Worm (Caenorhabditis elegans): Measurements from ENCODE around the gene npr-20.

The npr-20 gene

ce11 chrII:8865078-8865477 lies at the start of gene npr-20:
npr-20 (minus strand) TSS chrII:8865178.
- TF ChIP-seq dao-5 (tag; optimal IDR thresholded peaks at IDR 0.05) = no peak
- TF ChIP-seq W03F9.2 (tag; optimal IDR thresholded peaks at IDR 0.05) = no peak
- TF ChIP-seq him-1 (tag; optimal IDR thresholded peaks at IDR 0.05) = no peak

DNA sequence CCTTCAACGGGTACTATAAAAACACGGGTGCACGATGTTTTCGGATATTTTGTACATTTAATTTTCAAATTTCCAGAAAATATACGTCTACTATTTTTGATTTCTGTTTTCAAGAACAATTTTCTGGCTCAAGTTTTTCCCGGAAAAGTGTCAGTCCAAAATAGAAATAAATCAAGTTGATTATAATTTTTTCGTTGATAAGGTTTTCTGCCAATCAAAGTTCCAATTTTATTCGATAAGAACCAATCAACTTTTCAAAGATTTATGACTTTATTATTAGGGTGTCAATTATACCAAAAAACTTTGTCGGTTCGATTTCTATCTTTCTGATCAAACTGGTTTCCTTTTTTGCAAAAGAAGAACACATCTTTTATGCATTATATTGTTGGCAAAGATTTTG lies 49.7 kb upstream of the npr-20 start:
- TF ChIP-seq dao-5 (tag; optimal IDR thresholded peaks at IDR 0.05) = no peak
- no peak for TF ChIP-seq him-1 (tag; optimal IDR thresholded peaks at IDR 0.05)
- no peak for TF ChIP-seq W03F9.2 (tag; optimal IDR thresholded peaks at IDR 0.05)

DNA sequence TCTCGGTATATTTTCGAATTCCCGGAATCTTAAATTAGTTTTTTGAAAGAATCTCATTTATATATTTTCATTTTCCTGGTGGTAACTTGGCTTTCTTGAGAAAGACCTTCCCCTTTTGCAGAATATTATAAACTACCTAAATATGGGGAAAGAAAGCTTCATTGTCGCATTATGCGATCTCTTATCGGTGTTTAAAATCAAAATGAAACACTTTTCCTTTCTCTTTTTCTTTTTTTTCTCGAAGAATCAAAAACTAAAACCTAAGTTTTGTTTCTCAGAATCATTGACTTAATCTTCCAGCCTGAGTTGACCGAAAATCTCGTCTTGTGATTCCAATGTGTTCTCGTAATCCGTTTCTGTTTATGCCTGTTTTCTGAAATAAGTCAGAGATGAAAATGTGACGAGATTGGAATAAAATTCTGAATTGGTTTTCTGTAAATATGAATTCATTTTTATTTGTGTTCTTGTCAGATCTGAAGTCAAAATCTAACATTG lies 47.6 kb upstream of the npr-20 start:
- TF ChIP-seq dao-5 (tag; optimal IDR thresholded peaks at IDR 0.05) (no peak), him-1 (tag; optimal IDR thresholded peaks at IDR 0.05) (no peak), W03F9.2 (tag; optimal IDR thresholded peaks at IDR 0.05) (no peak)

ce11 chrII:8911929-8912328 lies 47.0 kb upstream of the npr-20 start, which contains the start of gene B0457.4:
B0457.4 (minus strand) TSS chrII:8912029.
- TF ChIP-seq dao-5 (tag; optimal IDR thresholded peaks at IDR 0.05) = no peak
- TF ChIP-seq W03F9.2 (tag; optimal IDR thresholded peaks at IDR 0.05) = no peak
- TF ChIP-seq him-1 (tag; optimal IDR thresholded peaks at IDR 0.05) = no peak

- TF ChIP-seq dao-5 (tag; optimal IDR thresholded peaks at IDR 0.05) (no peak), him-1 (tag; optimal IDR thresholded peaks at IDR 0.05) (no peak), W03F9.2 (tag; optimal IDR thresholded peaks at IDR 0.05) (no peak)
Measured at ce11 chrII:8903871-8904270, 38.9 kb upstream of the npr-20 start.

ce11 chrII:8899357-8899748 lies 34.4 kb upstream of the npr-20 start:
- TF ChIP-seq dao-5 (tag; optimal IDR thresholded peaks at IDR 0.05) (no peak), him-1 (tag; optimal IDR thresholded peaks at IDR 0.05) (no peak), W03F9.2 (tag; optimal IDR thresholded peaks at IDR 0.05) (no peak)

DNA sequence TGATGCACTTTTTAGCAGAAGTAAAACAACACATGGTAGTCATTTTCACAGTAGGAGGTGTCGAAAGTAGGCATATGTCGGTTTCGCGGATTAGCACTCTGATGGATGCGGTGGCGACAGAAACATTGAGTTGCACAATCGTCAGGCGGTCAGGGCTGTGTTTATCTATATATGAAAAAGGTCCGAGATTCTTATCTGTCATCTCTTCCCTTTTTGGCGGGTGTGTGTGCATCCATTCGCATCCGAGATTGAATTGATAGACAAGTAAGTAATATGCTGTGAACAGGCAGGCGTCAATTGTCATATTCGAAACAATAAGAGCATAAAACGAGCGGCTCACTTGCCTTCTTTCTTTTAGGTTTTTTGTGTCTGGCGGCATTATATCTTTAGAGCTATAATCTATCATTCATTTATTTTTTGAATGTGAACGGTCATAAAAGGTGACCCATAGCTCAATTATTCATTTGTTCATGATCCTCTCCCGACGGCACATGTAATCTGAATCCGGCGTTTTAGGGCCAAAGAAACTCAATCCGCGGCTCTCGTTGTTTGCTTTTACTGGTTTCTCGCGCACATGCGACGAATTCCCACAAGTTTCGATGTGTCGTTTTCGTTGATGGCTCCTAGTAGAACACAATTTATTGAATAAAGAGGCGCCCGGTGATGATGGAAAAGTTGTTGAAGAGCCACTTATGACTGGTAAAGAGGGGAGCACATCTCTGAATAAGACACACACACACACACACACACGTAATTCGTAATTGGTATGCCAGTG lies 33.8 kb upstream of the npr-20 start:
- TF ChIP-seq W03F9.2 (tag; optimal IDR thresholded peaks at IDR 0.05) (no peak), him-1 (tag; optimal IDR thresholded peaks at IDR 0.05) (no peak), dao-5 (tag; optimal IDR thresholded peaks at IDR 0.05) (no peak)

DNA sequence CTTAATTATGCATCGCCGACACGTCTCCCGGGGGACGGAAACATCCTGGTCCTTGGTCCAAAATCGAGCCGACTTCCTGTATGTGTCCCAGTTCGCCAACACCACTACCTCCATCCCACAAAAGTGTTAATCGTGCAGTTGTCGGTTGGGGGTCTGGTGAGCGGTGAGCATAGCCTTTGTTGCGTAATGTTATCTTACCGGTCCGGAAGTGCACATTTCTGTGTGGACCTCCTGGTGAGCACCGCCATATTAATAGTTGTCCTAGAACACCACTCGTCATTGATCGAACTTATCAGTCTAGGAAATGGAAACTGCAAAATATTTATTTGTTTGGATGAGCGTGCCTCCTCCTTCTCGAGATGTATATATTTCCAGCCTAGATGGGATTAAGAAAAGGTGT lies 32.3 kb upstream of the npr-20 start:
- TF ChIP-seq him-1 (tag; optimal IDR thresholded peaks at IDR 0.05) (no peak), dao-5 (tag; optimal IDR thresholded peaks at IDR 0.05) (no peak), W03F9.2 (tag; optimal IDR thresholded peaks at IDR 0.05) (no peak)

ce11 chrII:8896541-8896940 lies 31.6 kb upstream of the npr-20 start, which contains the start of gene lat-1:
lat-1 (plus strand) TSS chrII:8896841.
- TF ChIP-seq him-1 (tag; optimal IDR thresholded peaks at IDR 0.05) (no peak), W03F9.2 (tag; optimal IDR thresholded peaks at IDR 0.05) (no peak), dao-5 (tag; optimal IDR thresholded peaks at IDR 0.05) (no peak)

- TF ChIP-seq dao-5 (tag; optimal IDR thresholded peaks at IDR 0.05) (no peak), W03F9.2 (tag; optimal IDR thresholded peaks at IDR 0.05) (no peak), him-1 (tag; optimal IDR thresholded peaks at IDR 0.05) (no peak)
Measured at ce11 chrII:8895895-8896294, 30.9 kb upstream of the npr-20 start.

DNA sequence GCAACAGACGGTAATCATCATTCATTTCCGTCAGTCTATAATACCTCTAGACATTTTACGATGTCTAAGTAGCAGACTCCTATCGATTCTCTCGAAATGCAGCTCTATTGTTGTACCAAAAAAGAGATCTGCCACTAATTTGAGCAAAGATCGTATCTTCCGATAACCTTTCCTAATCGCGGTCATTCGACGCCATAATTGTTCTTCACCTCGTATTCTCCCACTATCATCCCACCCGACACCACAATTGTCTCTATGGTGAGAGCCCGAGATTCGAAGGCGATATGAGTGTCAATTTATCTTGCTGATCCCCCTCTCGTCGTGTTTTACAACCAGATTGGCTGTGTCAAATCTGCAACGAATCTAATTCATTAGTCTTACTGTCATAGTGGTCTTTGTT lies 30.4 kb upstream of the npr-20 start:
- TF ChIP-seq W03F9.2 (tag; optimal IDR thresholded peaks at IDR 0.05) (no peak), him-1 (tag; optimal IDR thresholded peaks at IDR 0.05) (no peak), dao-5 (tag; optimal IDR thresholded peaks at IDR 0.05) (no peak)

- TF ChIP-seq dao-5 (tag; optimal IDR thresholded peaks at IDR 0.05) (no peak), him-1 (tag; optimal IDR thresholded peaks at IDR 0.05) (no peak), W03F9.2 (tag; optimal IDR thresholded peaks at IDR 0.05) (no peak)
Measured at ce11 chrII:8891606-8892005, 26.6 kb upstream of the npr-20 start.

ce11 chrII:8891042-8891441 lies 26.1 kb upstream of the npr-20 start:
- no peak for TF ChIP-seq him-1 (tag; optimal IDR thresholded peaks at IDR 0.05)
- no peak for TF ChIP-seq W03F9.2 (tag; optimal IDR thresholded peaks at IDR 0.05)
- TF ChIP-seq dao-5 (tag; optimal IDR thresholded peaks at IDR 0.05) = no peak

DNA sequence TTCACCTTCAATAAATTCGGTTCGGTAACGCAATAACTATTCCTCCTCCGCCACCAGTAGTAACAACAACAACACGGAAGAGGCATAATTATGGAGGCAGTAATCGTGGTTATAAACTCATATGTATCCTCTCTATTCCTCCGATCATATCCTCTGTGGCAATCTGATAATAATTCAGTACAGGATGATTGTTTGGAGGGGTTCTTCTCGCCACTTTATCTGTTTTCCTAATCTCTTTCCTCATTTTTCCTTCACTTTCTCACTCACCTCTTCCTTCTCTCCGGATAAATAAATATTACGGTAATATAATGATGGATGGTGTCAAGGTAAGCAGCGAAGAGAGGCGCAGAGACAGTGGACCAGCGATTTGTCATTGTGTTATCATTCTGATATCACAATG lies 25.6 kb upstream of the npr-20 start:
- no peak for TF ChIP-seq dao-5 (tag; optimal IDR thresholded peaks at IDR 0.05)
- TF ChIP-seq W03F9.2 (tag; optimal IDR thresholded peaks at IDR 0.05) = no peak
- TF ChIP-seq him-1 (tag; optimal IDR thresholded peaks at IDR 0.05) = no peak

DNA sequence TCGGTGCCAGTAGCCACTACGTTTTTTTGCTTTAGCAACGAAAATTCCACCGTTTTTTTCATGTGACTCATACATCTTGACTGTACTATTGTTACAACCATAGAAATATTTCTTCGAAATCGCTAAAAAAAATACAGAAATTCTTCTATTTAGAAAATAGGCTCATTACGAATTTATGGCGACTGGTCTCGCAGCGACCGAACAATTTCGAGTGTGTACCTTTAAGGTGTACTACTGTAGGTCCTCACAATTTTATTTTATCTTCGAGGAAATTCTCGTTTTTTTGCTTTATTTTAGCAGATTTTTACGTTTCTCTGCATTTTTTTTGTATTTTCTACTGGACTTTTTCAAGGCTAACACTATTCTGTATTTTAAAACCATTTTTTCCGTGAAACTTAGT lies 25.0 kb upstream of the npr-20 start:
- TF ChIP-seq dao-5 (tag; optimal IDR thresholded peaks at IDR 0.05) (no peak), W03F9.2 (tag; optimal IDR thresholded peaks at IDR 0.05) (peak; percentile 37)
